Worm (Caenorhabditis elegans) whole organism, late embryonic: ENCODE results near the gene F32D8.13.

Experiments
- C08G9.2 ChIP-seq: sonication (generic microtip); optimal IDR thresholded peaks from 2 replicates; lab custom pipeline; 2016; ENCODE audit warnings: mild to moderate bottlenecking, missing genetic modification characterization, moderate library complexity, missing compliant biosample characterization
- C38D4.7 ChIP-seq: fragments of 200-800 bp; sonication (Bioruptor generic); optimal IDR thresholded peaks from 2 replicates; lab custom pipeline; 2018; ENCODE audit warnings: mild to moderate bottlenecking, missing genetic modification characterization, moderate library complexity, missing compliant biosample characterization
- F13H6.1 ChIP-seq: sonication (generic microtip); optimal IDR thresholded peaks from 2 replicates; lab custom pipeline; 2016; ENCODE audit warnings: missing genetic modification characterization, missing compliant biosample characterization
- T23F11.4 ChIP-seq: fragments of 200-800 bp; sonication (Bioruptor generic); optimal IDR thresholded peaks from 2 replicates; lab custom pipeline; 2018; ENCODE audit warnings: mild to moderate bottlenecking, missing genetic modification characterization, missing compliant biosample characterization
- ahr-1 ChIP-seq: sonication (generic microtip); optimal IDR thresholded peaks from 2 replicates; lab custom pipeline; 2016; ENCODE audit warnings: missing genetic modification characterization, missing compliant biosample characterization
- ama-1 ChIP-seq: fragments of 150-350 bp; optimal IDR thresholded peaks from 2 replicates; lab custom pipeline; 2014
- ceh-14 ChIP-seq: sonication (generic microtip); optimal IDR thresholded peaks from 2 replicates; lab custom pipeline; 2016; ENCODE audit warnings: missing genotype, missing genetic modification characterization, missing compliant biosample characterization
- ceh-2 ChIP-seq: sonication (generic microtip); optimal IDR thresholded peaks from 2 replicates; lab custom pipeline; 2016; ENCODE audit warnings: missing genotype, missing genetic modification characterization, missing compliant biosample characterization
- ceh-22 ChIP-seq: sonication (generic microtip); optimal IDR thresholded peaks from 2 replicates; lab custom pipeline; 2017; ENCODE audit warnings: missing biosample characterization, missing genetic modification characterization
- ceh-24 ChIP-seq: sonication (generic microtip); optimal IDR thresholded peaks from 2 replicates; lab custom pipeline; 2016; ENCODE audit warnings: mild to moderate bottlenecking, missing genetic modification characterization, missing compliant biosample characterization
- ceh-34 ChIP-seq: sonication (generic microtip); optimal IDR thresholded peaks from 2 replicates; lab custom pipeline; 2016; ENCODE audit warnings: mild to moderate bottlenecking, missing genetic modification characterization, missing compliant biosample characterization
- ceh-48 ChIP-seq: sonication (generic microtip); optimal IDR thresholded peaks from 2 replicates; lab custom pipeline; 2016; ENCODE audit warnings: missing genetic modification characterization, inconsistent platforms, missing compliant biosample characterization
- ceh-6 ChIP-seq: fragments of 200-800 bp; sonication (Bioruptor generic); optimal IDR thresholded peaks from 2 replicates; lab custom pipeline; 2018; ENCODE audit warnings: mild to moderate bottlenecking, missing genetic modification characterization, missing compliant biosample characterization
- dmd-4 ChIP-seq: sonication (generic microtip); optimal IDR thresholded peaks from 2 replicates; lab custom pipeline; 2016; ENCODE audit warnings: borderline replicate concordance, missing genetic modification characterization, missing compliant biosample characterization
- elt-2 ChIP-seq: sonication (generic microtip); optimal IDR thresholded peaks from 2 replicates; lab custom pipeline; 2016; ENCODE audit warnings: missing genetic modification reagents, missing genetic modification characterization, missing compliant biosample characterization
- elt-4 ChIP-seq: sonication (generic microtip); optimal IDR thresholded peaks from 2 replicates; lab custom pipeline; 2016; ENCODE audit warnings: missing genetic modification characterization, missing compliant biosample characterization
- ets-4 ChIP-seq: sonication (generic microtip); optimal IDR thresholded peaks from 2 replicates; lab custom pipeline; 2016; ENCODE audit warnings: missing genetic modification characterization, missing compliant biosample characterization
- fkh-10 ChIP-seq: fragments of 150-350 bp; optimal IDR thresholded peaks from 2 replicates; lab custom pipeline; 2014; ENCODE audit warnings: missing biosample characterization, missing genetic modification reagents, missing genetic modification characterization
- hlh-13 ChIP-seq: fragments of 200-800 bp; sonication (Bioruptor generic); optimal IDR thresholded peaks from 2 replicates; lab custom pipeline; 2018; ENCODE audit warnings: mild to moderate bottlenecking, missing genetic modification characterization, missing compliant biosample characterization
- hlh-15 ChIP-seq: sonication (generic microtip); optimal IDR thresholded peaks from 2 replicates; lab custom pipeline; 2016; ENCODE audit warnings: missing genetic modification characterization, missing compliant biosample characterization
- madf-2 ChIP-seq: sonication (generic microtip); optimal IDR thresholded peaks from 2 replicates; lab custom pipeline; 2017; ENCODE audit warnings: missing genetic modification characterization, missing compliant biosample characterization
- mec-3 ChIP-seq: sonication (generic microtip); optimal IDR thresholded peaks from 2 replicates; lab custom pipeline; 2016; ENCODE audit warnings: borderline replicate concordance, missing genetic modification characterization, missing compliant biosample characterization
- nfya-1 ChIP-seq: sonication (generic microtip); optimal IDR thresholded peaks from 2 replicates; lab custom pipeline; 2017; ENCODE audit warnings: missing genetic modification characterization, mild to moderate bottlenecking, missing compliant biosample characterization, antibody characterized with exemption, moderate library complexity
- npax-4 ChIP-seq: sonication (generic microtip); optimal IDR thresholded peaks from 2 replicates; lab custom pipeline; 2016; ENCODE audit warnings: missing genetic modification characterization, missing compliant biosample characterization
- pag-3 ChIP-seq: sonication (generic microtip); optimal IDR thresholded peaks from 2 replicates; lab custom pipeline; 2016; ENCODE audit warnings: missing compliant biosample characterization, missing genetic modification characterization, borderline replicate concordance
- pat-9 ChIP-seq: fragments of 200-800 bp; sonication (Bioruptor generic); optimal IDR thresholded peaks from 2 replicates; lab custom pipeline; 2018; ENCODE audit warnings: mild to moderate bottlenecking, missing genetic modification characterization, moderate library complexity, missing compliant biosample characterization
- pha-2 ChIP-seq: sonication (generic microtip); optimal IDR thresholded peaks from 2 replicates; lab custom pipeline; 2017; ENCODE audit warnings: mild to moderate bottlenecking, missing genetic modification characterization, missing compliant biosample characterization
- pha-4 ChIP-seq: fragments of 150-350 bp; optimal IDR thresholded peaks from 2 replicates; lab custom pipeline; 2018; ENCODE audit warnings: missing biosample characterization, missing genetic modification reagents, missing genetic modification characterization
- pqm-1 ChIP-seq: sonication (generic microtip); optimal IDR thresholded peaks from 2 replicates; lab custom pipeline; 2016; ENCODE audit warnings: missing genetic modification characterization, missing compliant biosample characterization
- pros-1 ChIP-seq: fragments of 150-350 bp; optimal IDR thresholded peaks from 2 replicates; lab custom pipeline; 2014; ENCODE audit warnings: missing biosample characterization, missing genetic modification reagents, missing genetic modification characterization
- rnt-1 ChIP-seq: sonication (generic microtip); optimal IDR thresholded peaks from 2 replicates; lab custom pipeline; 2016; ENCODE audit warnings: missing genetic modification characterization, missing compliant biosample characterization
- sdc-2 ChIP-seq: sonication (generic microtip); optimal IDR thresholded peaks from 2 replicates; lab custom pipeline; 2016; ENCODE audit warnings: missing genotype, missing genetic modification characterization, missing compliant biosample characterization
- sox-2 ChIP-seq: fragments of 200-800 bp; sonication (Bioruptor generic); IDR thresholded peaks from 2 replicates; pipeline ENCODE4 v1.3.6; 2022; ENCODE audit warnings: missing genetic modification reagents, missing genetic modification characterization, missing compliant biosample characterization
- sox-4 ChIP-seq: sonication (generic microtip); optimal IDR thresholded peaks from 2 replicates; lab custom pipeline; 2017; ENCODE audit warnings: mild to moderate bottlenecking, missing genetic modification characterization, inconsistent platforms, missing compliant biosample characterization
- tbx-2 ChIP-seq: sonication (generic microtip); optimal IDR thresholded peaks from 2 replicates; lab custom pipeline; 2016; ENCODE audit warnings: missing genetic modification characterization, missing compliant biosample characterization
- tbx-7 ChIP-seq: sonication (generic microtip); optimal IDR thresholded peaks from 2 replicates; lab custom pipeline; 2016; ENCODE audit warnings: missing genotype, missing genetic modification characterization, missing compliant biosample characterization
- ttx-3 ChIP-seq: sonication (generic microtip); optimal IDR thresholded peaks from 2 replicates; lab custom pipeline; 2016; ENCODE audit warnings: missing genetic modification reagents, missing genetic modification characterization, missing compliant biosample characterization
- unc-42 ChIP-seq: sonication (generic microtip); optimal IDR thresholded peaks from 2 replicates; lab custom pipeline; 2016; ENCODE audit warnings: missing genotype, missing genetic modification characterization, missing compliant biosample characterization
- unc-86 ChIP-seq: sonication (generic microtip); optimal IDR thresholded peaks from 2 replicates; lab custom pipeline; 2016; ENCODE audit warnings: missing genetic modification characterization, missing compliant biosample characterization
- ztf-16 ChIP-seq: sonication (generic microtip); optimal IDR thresholded peaks from 2 replicates; lab custom pipeline; 2017; ENCODE audit warnings: missing genetic modification characterization, missing compliant biosample characterization

Gene F32D8.13

DNA sequence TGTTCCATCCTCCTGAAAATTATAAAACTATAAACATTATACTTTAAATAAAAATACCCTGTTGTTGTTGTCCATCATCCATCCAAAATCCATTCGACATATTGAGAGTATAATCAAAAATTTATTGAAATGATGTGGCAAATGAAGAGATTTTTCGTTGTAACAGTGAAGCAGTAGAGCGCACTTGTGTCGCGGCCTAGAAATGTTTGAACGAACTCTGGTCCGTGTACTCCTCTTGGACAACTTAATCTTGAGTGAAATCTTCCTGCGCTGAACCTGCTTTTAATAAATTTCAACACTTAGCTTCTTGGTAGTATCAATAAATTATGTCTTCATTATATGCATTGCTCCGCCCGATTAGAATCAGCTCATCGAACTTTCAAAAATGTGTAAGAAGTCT, 1.7 kb downstream of the F32D8.13 start, which contains the start of the genes F32D8.14 and F32D8.5 (continued):
- TF ChIP-seq C38D4.7 (GFP tag; lab: Kevin White, UChicago) (no peak), hlh-13 (GFP tag; lab: Kevin White, UChicago) (no peak), ceh-48 (tag; lab: Kevin White, UChicago) (no peak), hlh-15 (no peak), ceh-24 (tag; lab: Kevin White, UChicago) (no peak), pag-3 (tag; lab: Kevin White, UChicago) (no peak), elt-2 (tag; lab: Kevin White, UChicago) (peak; percentile 47), T23F11.4 (GFP tag; lab: Kevin White, UChicago) (no peak), ama-1 (lab: Kevin White, UChicago) (no peak), fkh-10 (GFP tag; lab: Kevin White, UChicago) (no peak), tbx-2 (tag; lab: Kevin White, UChicago) (peak; percentile 80), F13H6.1 (tag; lab: Kevin White, UChicago) (no peak), elt-4 (no peak), unc-42 (peak; percentile 59), pha-2 (tag; lab: Kevin White, UChicago) (no peak), sox-4 (tag; lab: Kevin White, UChicago) (no peak), ets-4 (tag; lab: Kevin White, UChicago) (peak; percentile 76), dmd-4 (no peak), ceh-2 (tag; lab: Kevin White, UChicago) (peak; percentile 75)

- no peak for TF ChIP-seq ceh-2 (tag; lab: Kevin White, UChicago)
- no peak for TF ChIP-seq mec-3 (tag; lab: Kevin White, UChicago)
- TF ChIP-seq ttx-3 (tag; lab: Kevin White, UChicago) = no peak
- no peak for TF ChIP-seq C08G9.2 (tag; lab: Kevin White, UChicago)
- no peak for TF ChIP-seq dmd-4
- TF ChIP-seq pat-9 (tag; lab: Kevin White, UChicago) = no peak
- no peak for TF ChIP-seq ceh-6
- no peak for TF ChIP-seq sox-2 (GFP tag; lab: Robert Waterston, UW)
- no peak for TF ChIP-seq unc-42
- no peak for TF ChIP-seq sdc-2 (tag; lab: Kevin White, UChicago)
- no peak for TF ChIP-seq C38D4.7 (GFP tag; lab: Kevin White, UChicago)
- no peak for TF ChIP-seq sox-4 (tag; lab: Kevin White, UChicago)
- TF ChIP-seq ceh-34 = no peak
- no peak for TF ChIP-seq unc-86 (tag; lab: Kevin White, UChicago)
- TF ChIP-seq pha-4 (tag; lab: Kevin White, UChicago) = no peak
- TF ChIP-seq T23F11.4 (GFP tag; lab: Kevin White, UChicago) = no peak
Observed at ce11 chrV:10893510-10894128, 2.7 kb downstream of the F32D8.13 start, which contains the start of gene F32D8.4. F32D8.4 (minus strand) TSS chrV:10893560.

DNA sequence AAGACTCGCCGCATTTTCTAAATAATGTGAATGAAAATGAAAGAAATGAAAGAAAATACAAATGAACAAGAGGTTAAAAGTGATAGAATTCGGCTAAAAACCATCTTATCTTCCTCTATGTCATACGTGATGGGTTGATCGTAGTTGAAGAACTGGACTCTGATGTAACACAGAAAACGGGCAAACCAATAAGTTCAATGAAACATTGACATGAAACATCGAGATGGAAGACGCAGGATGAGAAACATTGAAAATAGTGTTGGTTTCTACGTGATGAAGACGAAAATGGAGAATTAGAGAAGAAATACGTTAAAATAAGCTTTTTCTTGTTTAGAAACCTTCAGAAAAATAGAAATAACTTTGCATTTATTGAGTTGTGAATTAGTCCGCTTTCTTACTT, 5.4 kb downstream of the F32D8.13 start, which contains the start of gene F32D8.12:
F32D8.12 (minus strand) TSS at position 48 of the 400 bp plus-strand sequence.
- TF ChIP-seq pha-4 (tag; lab: Kevin White, UChicago) = no peak
- TF ChIP-seq rnt-1 (tag; lab: Kevin White, UChicago) = no peak
- no peak for TF ChIP-seq ceh-22 (tag; lab: Kevin White, UChicago)
- TF ChIP-seq sox-2 (GFP tag; lab: Robert Waterston, UW) = no peak
- TF ChIP-seq tbx-7 (tag; lab: Kevin White, UChicago) = no peak
- no peak for TF ChIP-seq madf-2 (tag; lab: Kevin White, UChicago)
- TF ChIP-seq pqm-1 (tag; lab: Kevin White, UChicago) = no peak

DNA sequence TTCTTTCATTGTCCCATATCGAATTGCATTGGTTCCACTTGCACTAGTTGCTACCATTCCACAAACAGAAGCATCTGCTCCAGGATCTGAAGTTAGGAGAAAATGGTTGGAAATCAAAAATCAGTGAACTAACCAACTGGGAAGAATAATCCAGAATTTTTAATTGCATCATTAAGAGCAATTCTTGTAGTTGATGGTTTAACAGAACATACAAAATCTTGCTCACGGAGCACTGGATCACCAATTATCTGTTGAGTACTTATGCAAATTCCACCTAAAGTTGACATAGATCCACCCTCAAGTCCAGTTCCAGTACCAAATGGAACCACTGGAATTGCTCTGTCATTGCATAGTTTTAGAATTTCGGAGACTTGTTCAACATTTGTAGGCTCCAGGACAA, 6.6 kb downstream of the F32D8.13 start:
- TF ChIP-seq nfya-1 (tag; lab: Kevin White, UChicago) (no peak), pag-3 (tag; lab: Kevin White, UChicago) (no peak), hlh-13 (GFP tag; lab: Kevin White, UChicago) (no peak), pros-1 (no peak), ceh-6 (no peak), ahr-1 (tag; lab: Kevin White, UChicago) (no peak), ztf-16 (tag; lab: Kevin White, UChicago) (no peak), ceh-2 (tag; lab: Kevin White, UChicago) (no peak), T23F11.4 (GFP tag; lab: Kevin White, UChicago) (no peak), pha-4 (tag; lab: Kevin White, UChicago) (no peak), sox-2 (GFP tag; lab: Robert Waterston, UW) (no peak), C08G9.2 (tag; lab: Kevin White, UChicago) (no peak), npax-4 (tag; lab: Kevin White, UChicago) (no peak), ceh-14 (no peak), ttx-3 (tag; lab: Kevin White, UChicago) (no peak)
